Worm (Caenorhabditis elegans) whole organism, L1 larva: ENCODE measurements around the gene atg-9.
A peak's percentile ranks its signal among the peaks of the same experiment; 100 is the strongest.

Experiments
- F16B12.6 ChIP-seq: fragments of 150-350 bp; optimal IDR thresholded peaks from 2 replicates; lab custom pipeline; 2014; ENCODE audit warnings: missing biosample characterization, missing genetic modification characterization
- aha-1 ChIP-seq: fragments of 150-350 bp; optimal IDR thresholded peaks from 2 replicates; lab custom pipeline; 2014; ENCODE audit warnings: missing biosample characterization, missing genetic modification characterization
- aly-2 ChIP-seq: fragments of 150-350 bp; optimal IDR thresholded peaks from 2 replicates; lab custom pipeline; 2014; ENCODE audit warnings: missing biosample characterization, missing genetic modification characterization
- ceh-82 ChIP-seq, 3 experiments: fragments of 150-350 bp in 1 of 3; sonication (generic microtip) in 2 of 3; optimal IDR thresholded peaks; 2 replicates each; lab custom pipeline; 2014 to 2017; ENCODE audit warnings: missing biosample characterization in 3 of 3, missing genetic modification characterization in 3 of 3
- ceh-88 ChIP-seq: fragments of 200-800 bp; sonication (Bioruptor generic); IDR thresholded peaks from 2 replicates; pipeline ENCODE4 v1.3.6; 2022; ENCODE audit warnings: missing genetic modification characterization, missing compliant biosample characterization
- ces-1 ChIP-seq: fragments of 150-350 bp; optimal IDR thresholded peaks from 2 replicates; lab custom pipeline; 2014; ENCODE audit warnings: missing biosample characterization, missing genetic modification reagents, missing genetic modification characterization
- dsc-1 ChIP-seq: sonication (generic microtip); optimal IDR thresholded peaks from 2 replicates; lab custom pipeline; 2016; ENCODE audit warnings: mild to moderate bottlenecking, missing genetic modification characterization, missing compliant biosample characterization
- efl-1 ChIP-seq, 4 experiments: fragments of 150-350 bp; optimal IDR thresholded peaks in 3 of 4; peaks in 1 of 4; 1 replicate in 1 of 4; 2 replicates in 3 of 4; lab custom pipeline; 2014; ENCODE audit warnings: missing biosample characterization in 2 of 4, missing genetic modification characterization in 2 of 4, missing genetic modification reagents in 2 of 4
- elt-3 ChIP-seq, 6 experiments: fragments of 150-350 bp in 1 of 6; sonication (generic microtip); optimal IDR thresholded peaks; 2 replicates each; lab custom pipeline; 2017 to 2018; ENCODE audit warnings: missing biosample characterization in 6 of 6, missing genetic modification characterization in 6 of 6, inconsistent platforms in 1 of 6
- fkh-10 ChIP-seq: sonication (generic microtip); optimal IDR thresholded peaks from 2 replicates; lab custom pipeline; 2017; ENCODE audit warnings: missing biosample characterization, missing genetic modification reagents, missing genetic modification characterization
- fos-1 ChIP-seq: fragments of 150-350 bp; optimal IDR thresholded peaks from 2 replicates; lab custom pipeline; 2014; ENCODE audit warnings: missing biosample characterization, missing genetic modification characterization
- grh-1 ChIP-seq: fragments of 200-800 bp; sonication (Bioruptor generic); IDR thresholded peaks from 2 replicates; pipeline ENCODE4 v1.3.6; 2022; ENCODE audit warnings: missing genetic modification reagents, missing genetic modification characterization, missing compliant biosample characterization
- hlh-4 ChIP-seq: sonication (generic microtip); optimal IDR thresholded peaks from 2 replicates; lab custom pipeline; 2016; ENCODE audit warnings: mild to moderate bottlenecking, missing genetic modification characterization, missing compliant biosample characterization
- hpl-2 ChIP-seq: fragments of 150-350 bp; optimal IDR thresholded peaks from 2 replicates; lab custom pipeline; 2014; ENCODE audit warnings: missing biosample characterization, missing genetic modification reagents, missing genetic modification characterization
- irx-1 ChIP-seq: sonication (generic microtip); optimal IDR thresholded peaks from 2 replicates; lab custom pipeline; 2016; ENCODE audit warnings: missing genetic modification characterization, missing compliant biosample characterization
- isw-1 ChIP-seq: fragments of 200-800 bp; sonication (Bioruptor generic); IDR thresholded peaks from 2 replicates; pipeline ENCODE4 v1.3.6; 2022; ENCODE audit warnings: missing genetic modification characterization, missing compliant biosample characterization
- jun-1 ChIP-seq: fragments of 150-350 bp; optimal IDR thresholded peaks from 2 replicates; lab custom pipeline; 2014; ENCODE audit warnings: missing biosample characterization, missing genetic modification reagents, missing genetic modification characterization
- lin-13 ChIP-seq: fragments of 150-350 bp; optimal IDR thresholded peaks from 2 replicates; lab custom pipeline; 2014; ENCODE audit warnings: missing biosample characterization, missing genetic modification reagents, missing genetic modification characterization
- lin-14 ChIP-seq: fragments of 200-800 bp; sonication (Bioruptor generic); optimal IDR thresholded peaks from 2 replicates; lab custom pipeline; 2018; ENCODE audit warnings: mild to moderate bottlenecking, missing genetic modification characterization, moderate library complexity, missing compliant biosample characterization
- lin-15B ChIP-seq: fragments of 150-350 bp; sonication (generic microtip); optimal IDR thresholded peaks from 3 replicates; lab custom pipeline; 2014; ENCODE audit warnings: missing biosample characterization, missing genetic modification characterization
- lir-3 ChIP-seq: sonication (generic microtip); optimal IDR thresholded peaks from 2 replicates; lab custom pipeline; 2016; ENCODE audit warnings: mild to moderate bottlenecking, missing genetic modification characterization, moderate library complexity, missing compliant biosample characterization; ENCODE audit not compliant: poor library complexity
- lsy-2 ChIP-seq, 2 experiments: fragments of 150-350 bp; optimal IDR thresholded peaks; 2 replicates each; lab custom pipeline; 2014; ENCODE audit warnings: missing biosample characterization in 2 of 2, missing genetic modification characterization in 2 of 2
- mab-9 ChIP-seq: fragments of 200-800 bp; sonication (Bioruptor generic); IDR thresholded peaks from 2 replicates; pipeline ENCODE4 v1.3.6; 2022; ENCODE audit warnings: missing genetic modification reagents, missing genetic modification characterization, missing compliant biosample characterization
- nhr-11 ChIP-seq: fragments of 150-350 bp; optimal IDR thresholded peaks from 2 replicates; lab custom pipeline; 2014; ENCODE audit warnings: missing biosample characterization, missing genetic modification characterization
- nhr-20 ChIP-seq: sonication (generic microtip); optimal IDR thresholded peaks from 2 replicates; lab custom pipeline; 2016; ENCODE audit warnings: mild to moderate bottlenecking, missing genetic modification characterization, missing compliant biosample characterization
- nhr-237 ChIP-seq: fragments of 150-350 bp; optimal IDR thresholded peaks from 2 replicates; lab custom pipeline; 2014; ENCODE audit warnings: missing biosample characterization, missing genetic modification characterization
- nhr-71 ChIP-seq: sonication (generic microtip); optimal IDR thresholded peaks from 2 replicates; lab custom pipeline; 2016; ENCODE audit warnings: mild to moderate bottlenecking, missing genetic modification characterization, moderate library complexity, missing compliant biosample characterization
- nhr-84 ChIP-seq: sonication (generic microtip); optimal IDR thresholded peaks from 2 replicates; lab custom pipeline; 2017; ENCODE audit warnings: missing biosample characterization, missing genetic modification characterization
- nhr-85 ChIP-seq: sonication (generic microtip); peaks from one replicate; lab custom pipeline; 2016; ENCODE audit warnings: missing genetic modification characterization, inconsistent platforms, missing compliant biosample characterization
- nhr-90 ChIP-seq: sonication (generic microtip); optimal IDR thresholded peaks from 2 replicates; lab custom pipeline; 2016; ENCODE audit warnings: mild to moderate bottlenecking, missing genetic modification characterization, missing compliant biosample characterization; ENCODE audit not compliant: poor library complexity
- pag-3 ChIP-seq: sonication (generic microtip); optimal IDR thresholded peaks from 2 replicates; lab custom pipeline; 2017; ENCODE audit warnings: missing genetic modification characterization, mild to moderate bottlenecking, missing compliant biosample characterization, antibody characterized with exemption, borderline replicate concordance; ENCODE audit not compliant: insufficient read depth
- pax-3 ChIP-seq: fragments of 200-800 bp; sonication (Bioruptor generic); optimal IDR thresholded peaks from 2 replicates; lab custom pipeline; 2018; ENCODE audit warnings: mild to moderate bottlenecking, missing genetic modification characterization, moderate library complexity, missing compliant biosample characterization
- skn-1 ChIP-seq: fragments of 150-350 bp; optimal IDR thresholded peaks from 2 replicates; lab custom pipeline; 2014; ENCODE audit warnings: missing biosample characterization, missing genetic modification characterization
- snpc-4 ChIP-seq: fragments of 150-350 bp; optimal IDR thresholded peaks from 2 replicates; lab custom pipeline; 2014; ENCODE audit warnings: missing biosample characterization, missing genetic modification characterization
- snu-23 ChIP-seq: sonication (generic microtip); optimal IDR thresholded peaks from 2 replicates; lab custom pipeline; 2016; ENCODE audit warnings: missing genetic modification characterization, missing compliant biosample characterization
- sptf-1 ChIP-seq: fragments of 150-350 bp; optimal IDR thresholded peaks from 2 replicates; lab custom pipeline; 2014; ENCODE audit warnings: missing biosample characterization, missing genetic modification characterization
- tlp-1 ChIP-seq: fragments of 150-350 bp; optimal IDR thresholded peaks from 2 replicates; lab custom pipeline; 2014; ENCODE audit warnings: missing biosample characterization, missing genetic modification characterization
- unc-130 ChIP-seq: fragments of 150-350 bp; optimal IDR thresholded peaks from 2 replicates; lab custom pipeline; 2017; ENCODE audit warnings: missing biosample characterization, missing genetic modification characterization, inconsistent platforms
- unc-98 ChIP-seq: fragments of 200-800 bp; sonication (Bioruptor generic); IDR thresholded peaks from 2 replicates; pipeline ENCODE4 v1.3.6; 2022; ENCODE audit warnings: missing genetic modification characterization, missing compliant biosample characterization
- vab-15 ChIP-seq: sonication (generic microtip); optimal IDR thresholded peaks from 2 replicates; lab custom pipeline; 2017; ENCODE audit warnings: missing genotype, mild to moderate bottlenecking, missing genetic modification characterization, missing compliant biosample characterization
- zip-4 ChIP-seq: fragments of 200-800 bp; sonication (Bioruptor generic); optimal IDR thresholded peaks from 2 replicates; lab custom pipeline; 2018; ENCODE audit warnings: mild to moderate bottlenecking, missing genetic modification characterization, moderate library complexity, missing compliant biosample characterization
- ztf-11 ChIP-seq, 2 experiments: sonication (generic microtip); optimal IDR thresholded peaks; 2 replicates each; lab custom pipeline; 2016 to 2017; ENCODE audit warnings: missing genetic modification characterization in 2 of 2, missing biosample characterization in 1 of 2, missing compliant biosample characterization in 1 of 2
- ztf-4 ChIP-seq: fragments of 150-350 bp; optimal IDR thresholded peaks from 2 replicates; lab custom pipeline; 2014; ENCODE audit warnings: missing biosample characterization, missing genetic modification characterization

The atg-9 gene

DNA sequence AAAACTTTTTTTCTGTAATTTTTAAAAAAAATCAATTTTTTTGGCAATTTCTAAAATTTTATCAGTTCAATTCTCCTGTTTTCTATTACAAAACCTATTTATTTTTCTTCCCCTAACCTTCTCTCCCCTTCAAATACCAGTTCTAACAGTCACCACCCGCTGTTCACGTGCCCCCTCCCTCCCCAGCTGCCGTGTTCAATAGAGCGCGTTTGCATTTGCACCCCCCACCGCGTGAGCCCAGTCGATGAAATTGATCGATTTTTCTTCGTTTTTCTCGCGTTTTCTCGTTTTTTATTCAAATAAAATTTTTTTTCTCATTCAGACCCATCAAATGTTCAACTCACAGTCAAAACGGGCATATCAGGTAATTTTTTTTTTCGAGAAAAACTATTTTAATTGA lies at the start of gene atg-9 (continued):
- TF ChIP-seq aly-2 (tag; lab: Kevin White, UChicago) = no peak
- TF ChIP-seq snu-23 = peak; percentile 75
- peak; percentile 37 for TF ChIP-seq pag-3 (tag; lab: Kevin White, UChicago)
- TF ChIP-seq ces-1 (GFP tag; lab: Kevin White, UChicago) = no peak
- 0 out of 2 replicates have a peak, but pooled peaks have one; percentile 16 for TF ChIP-seq mab-9 (GFP tag; lab: Robert Waterston, UW)
- TF ChIP-seq hpl-2 (GFP tag; lab: Kevin White, UChicago) = no peak
- TF ChIP-seq hlh-4 (tag; lab: Kevin White, UChicago) = no peak
- TF ChIP-seq nhr-85 (tag; lab: Kevin White, UChicago) = peak; percentile 89
- peak; percentile 78 for TF ChIP-seq nhr-71
- peak; percentile 97 for TF ChIP-seq lin-14 (GFP tag; lab: Kevin White, UChicago)
- TF ChIP-seq ztf-4 = peak; percentile 32
- TF ChIP-seq ceh-88 = no peak
- peak in 3 of 6 experiments; percentile 47 to 70 (median 64) for TF ChIP-seq elt-3 (tag; optimal IDR thresholded peaks at IDR 0.05; lab: Kevin White, UChicago)
- TF ChIP-seq nhr-90 (tag; lab: Kevin White, UChicago) = peak; percentile 68
- peak; percentile 88 for TF ChIP-seq grh-1 (GFP tag; lab: Robert Waterston, UW)
- peak; percentile 70 to 77 for TF ChIP-seq lsy-2 (tag; optimal IDR thresholded peaks at IDR 0.05; lab: Kevin White, UChicago)
- TF ChIP-seq zip-4 (GFP tag; lab: Kevin White, UChicago) = no peak
- peak in 1 of 2 experiments; percentile 32 for TF ChIP-seq ztf-11 (tag; optimal IDR thresholded peaks at IDR 0.05; lab: Kevin White, UChicago)

ce11 chrV:303271-303670 lies 45.9 kb upstream of the atg-9 start:
- TF ChIP-seq F16B12.6 (tag; lab: Kevin White, UChicago) (no peak), nhr-20 (tag; lab: Kevin White, UChicago) (no peak), mab-9 (GFP tag; lab: Robert Waterston, UW) (no peak), sptf-1 (tag; lab: Kevin White, UChicago) (no peak), irx-1 (no peak), zip-4 (GFP tag; lab: Kevin White, UChicago) (no peak), pax-3 (tag; lab: Kevin White, UChicago) (no peak), nhr-84 (tag; lab: Kevin White, UChicago) (no peak), nhr-71 (no peak), ces-1 (GFP tag; lab: Kevin White, UChicago) (no peak), jun-1 (no peak), lin-15B (tag; lab: Kevin White, UChicago) (no peak), dsc-1 (no peak)

DNA sequence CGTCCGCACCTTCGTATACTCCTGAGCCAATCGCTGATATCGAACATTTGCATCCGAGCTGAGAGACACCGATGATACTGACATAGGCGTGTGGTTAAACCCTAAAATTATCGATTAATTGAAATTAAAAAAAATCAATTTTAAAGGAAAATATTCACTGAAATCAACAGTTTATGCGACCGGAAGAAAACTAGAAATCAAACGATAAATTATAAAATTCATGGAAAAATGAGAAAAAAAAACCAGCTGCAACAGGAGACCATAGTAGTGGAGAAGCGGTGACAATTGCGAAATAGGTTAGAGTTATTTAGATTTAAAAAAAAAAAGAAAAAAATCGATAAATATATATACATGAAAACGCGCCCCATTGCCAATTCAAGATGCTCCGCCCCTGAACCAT lies 44.6 kb upstream of the atg-9 start, which contains the start of gene F33E11.3:
F33E11.3 (minus strand) TSS at position 101 of the 400 bp plus-strand sequence.
- TF ChIP-seq vab-15 (tag; lab: Kevin White, UChicago) (no peak), fkh-10 (GFP tag; lab: Kevin White, UChicago) (no peak), efl-1 (optimal IDR thresholded peaks at IDR 0.05; lab: Kevin White, UChicago) (no peak), efl-1 (GFP tag; optimal IDR thresholded peaks at IDR 0.05 in 1 of 2; lab: Kevin White, UChicago) (peak in 1 of 2 experiments; percentile 86), ztf-11 (tag; optimal IDR thresholded peaks at IDR 0.05; lab: Kevin White, UChicago) (no peak), hlh-4 (tag; lab: Kevin White, UChicago) (no peak), skn-1 (tag; lab: Kevin White, UChicago) (no peak), lin-13 (GFP tag; lab: Kevin White, UChicago) (no peak), nhr-85 (tag; lab: Kevin White, UChicago) (peak; percentile 44), nhr-20 (tag; lab: Kevin White, UChicago) (no peak)

DNA sequence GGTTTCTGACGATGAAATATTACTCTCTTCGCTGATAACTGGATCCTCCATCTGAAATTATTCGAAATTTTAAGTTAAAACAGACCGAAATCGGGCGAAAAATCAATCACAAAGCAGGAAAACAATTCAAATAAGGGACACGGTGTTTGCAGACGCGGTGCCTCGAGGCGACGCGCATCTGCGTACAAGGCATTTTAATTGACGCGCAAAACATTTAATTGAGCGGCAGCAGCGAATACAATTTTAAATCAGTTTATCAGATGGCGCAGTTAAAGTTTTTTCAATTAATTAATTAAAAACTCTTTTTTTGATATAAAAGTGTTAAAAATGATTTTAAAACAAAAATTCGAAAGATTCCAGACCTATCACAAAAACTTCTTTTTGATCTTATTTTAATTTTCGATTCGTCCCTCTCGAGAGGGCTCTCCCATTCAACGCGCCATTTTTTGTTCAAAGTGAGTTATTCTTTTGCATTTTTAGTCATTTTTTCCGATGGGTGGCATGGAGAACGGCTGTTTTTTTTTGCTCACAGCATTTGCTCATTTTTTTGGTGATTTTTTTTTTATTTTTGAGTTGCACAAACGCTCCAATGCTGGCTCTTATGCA lies 37.6 kb upstream of the atg-9 start, which contains the start of gene phf-10:
phf-10 (minus strand) TSS at position 81 of the 606 bp plus-strand sequence.
- no peak for TF ChIP-seq nhr-84 (tag; lab: Kevin White, UChicago)
- no peak for TF ChIP-seq mab-9 (GFP tag; lab: Robert Waterston, UW)
- peak; percentile 12 for TF ChIP-seq snpc-4
- no peak; the same call in 1 of the 2 replicates for TF ChIP-seq isw-1
- no peak for TF ChIP-seq sptf-1 (tag; lab: Kevin White, UChicago)
- no peak for TF ChIP-seq ztf-4
- TF ChIP-seq nhr-20 (tag; lab: Kevin White, UChicago) = peak; percentile 44
- TF ChIP-seq nhr-237 (tag; lab: Kevin White, UChicago) = no peak
- TF ChIP-seq nhr-11 (tag; lab: Kevin White, UChicago) = no peak
- TF ChIP-seq fos-1 (tag; lab: Kevin White, UChicago) = no peak
- TF ChIP-seq irx-1 = no peak
- TF ChIP-seq unc-130 = peak; percentile 19
- TF ChIP-seq hlh-4 (tag; lab: Kevin White, UChicago) = no peak
- no peak for TF ChIP-seq unc-98
- no peak for TF ChIP-seq tlp-1 (tag; lab: Kevin White, UChicago)
- TF ChIP-seq lir-3 (tag; lab: Kevin White, UChicago) = no peak
- TF ChIP-seq ceh-82 (tag; optimal IDR thresholded peaks at IDR 0.05; lab: Kevin White, UChicago) = peak in 1 of 3 experiments; percentile 6
- no peak for TF ChIP-seq vab-15 (tag; lab: Kevin White, UChicago)
- TF ChIP-seq F16B12.6 (tag; lab: Kevin White, UChicago) = peak; percentile 83
- TF ChIP-seq nhr-85 (tag; lab: Kevin White, UChicago) = no peak
- no peak for TF ChIP-seq aha-1 (tag; lab: Kevin White, UChicago)
